Fruit fly (Drosophila melanogaster) whole organism, pupa: ENCODE data around the gene sip3.
A peak's percentile ranks its signal among the peaks of the same experiment; 100 is the strongest.

Experiments used
- CG10348 ChIP-seq: fragments of 200-800 bp; sonication (Bioruptor generic); IDR thresholded peaks from 2 replicates; pipeline ENCODE4 v1.3.6; 2022; ENCODE audit warnings: missing biosample characterization, missing genetic modification characterization
- CG13204 ChIP-seq: fragments of 200-800 bp; sonication (Bioruptor generic); optimal IDR thresholded peaks from 2 replicates; lab custom pipeline; 2018; ENCODE audit warnings: missing biosample characterization, mild to moderate bottlenecking, missing genetic modification characterization, moderate library complexity
- CG15710 ChIP-seq: fragments of 200-800 bp; sonication (Bioruptor generic); optimal IDR thresholded peaks from 2 replicates; lab custom pipeline; 2018; ENCODE audit warnings: missing biosample characterization, mild to moderate bottlenecking, missing genetic modification characterization, moderate library complexity
- CG32121 ChIP-seq: fragments of 200-800 bp; sonication (Bioruptor generic); IDR thresholded peaks from 2 replicates; pipeline ENCODE4 v1.3.6; 2022; ENCODE audit warnings: missing biosample characterization, missing genetic modification characterization
- CG8159 ChIP-seq: fragments of 200-800 bp; sonication (Bioruptor generic); optimal IDR thresholded peaks from 3 replicates; lab custom pipeline; 2018; ENCODE audit warnings: missing biosample characterization, mild to moderate bottlenecking, missing genetic modification characterization, moderate library complexity
- D1 ChIP-seq: fragments of 200-800 bp; sonication (Bioruptor generic); optimal IDR thresholded peaks from 2 replicates; lab custom pipeline; 2018; ENCODE audit warnings: missing biosample characterization, mild to moderate bottlenecking, missing genetic modification characterization, moderate library complexity
- Ets98B ChIP-seq: fragments of 200-800 bp; sonication (Bioruptor generic); IDR thresholded peaks from 2 replicates; pipeline ENCODE4 v1.3.6; 2022; ENCODE audit warnings: missing biosample characterization, missing genetic modification characterization
- Pif1A ChIP-seq: fragments of 200-800 bp; sonication (Bioruptor generic); optimal IDR thresholded peaks from 3 replicates; lab custom pipeline; 2016; ENCODE audit warnings: missing biosample characterization, missing genetic modification characterization
- Pif1B ChIP-seq: fragments of 200-800 bp; sonication (Bioruptor generic); optimal IDR thresholded peaks from 3 replicates; lab custom pipeline; 2016; ENCODE audit warnings: missing biosample characterization, missing genetic modification characterization
- gl ChIP-seq: fragments of 200-800 bp; sonication (Bioruptor generic); optimal IDR thresholded peaks from 2 replicates; lab custom pipeline; 2018; ENCODE audit warnings: missing biosample characterization, mild to moderate bottlenecking, missing genetic modification characterization
- rn ChIP-seq: fragments of 200-800 bp; sonication (Bioruptor generic); IDR thresholded peaks from 2 replicates; pipeline ENCODE4 v1.3.6; 2022; ENCODE audit warnings: missing biosample characterization, missing genetic modification characterization

- TF ChIP-seq CG10348 (GFP tag; lab: Robert Waterston, UW): no peak
- TF ChIP-seq gl (tag; lab: Kevin White, UChicago): no peak
- no peak for TF ChIP-seq CG15710 (tag; lab: Kevin White, UChicago)
- TF ChIP-seq Pif1A: no peak
- no peak for TF ChIP-seq rn (GFP tag; lab: Robert Waterston, UW)
- TF ChIP-seq Pif1B (GFP tag; lab: Kevin White, UChicago): peak; percentile 5
- no peak for TF ChIP-seq CG8159 (tag; lab: Kevin White, UChicago)
- TF ChIP-seq Ets98B (GFP tag; lab: Robert Waterston, UW): no peak
- TF ChIP-seq CG13204 (GFP tag; lab: Kevin White, UChicago): no peak
- no peak for TF ChIP-seq CG32121 (GFP tag; lab: Robert Waterston, UW)
- no peak for TF ChIP-seq D1 (tag; lab: Kevin White, UChicago)
Measured at dm6 chr3R:31771790-31772576, at the start of gene sip3, which contains the start of gene betaGlu.
